Worm (Caenorhabditis elegans) whole organism, L4 larva: ENCODE measurements around the gene ttr-17.

Experiments used
- D1046.2 ChIP-seq: fragments of 200-800 bp; sonication (Bioruptor generic); IDR thresholded peaks from 2 replicates; pipeline ENCODE4 v1.3.6; 2022; ENCODE audit warnings: missing genetic modification characterization, missing compliant biosample characterization
- F49E8.2 ChIP-seq: sonication (generic microtip); optimal IDR thresholded peaks from 2 replicates; lab custom pipeline; 2016; ENCODE audit warnings: missing compliant biosample characterization, mild to moderate bottlenecking, missing genetic modification characterization, borderline replicate concordance
- ZK337.2 ChIP-seq: fragments of 200-800 bp; sonication (Bioruptor generic); IDR thresholded peaks from 2 replicates; pipeline ENCODE4 v1.3.6; 2022; ENCODE audit warnings: missing genetic modification reagents, missing genetic modification characterization, missing compliant biosample characterization
- ZK546.5 ChIP-seq, 2 experiments: sonication (generic microtip); optimal IDR thresholded peaks; 2 replicates each; lab custom pipeline; 2017; ENCODE audit warnings: missing biosample characterization in 2 of 2, missing genetic modification characterization in 2 of 2
- aha-1 ChIP-seq: fragments of 150-350 bp; peaks from one replicate; lab custom pipeline; 2014; ENCODE audit warnings: missing biosample characterization, missing genetic modification characterization
- aly-2 ChIP-seq: sonication (generic microtip); optimal IDR thresholded peaks from 2 replicates; lab custom pipeline; 2018; ENCODE audit warnings: missing biosample characterization, missing genetic modification characterization
- arid-1 ChIP-seq: fragments of 200-800 bp; sonication (Bioruptor generic); conservative IDR thresholded peaks from 2 replicates; pipeline ENCODE4 v1.3.6; 2022; ENCODE audit warnings: missing genetic modification reagents, missing genetic modification characterization, missing compliant biosample characterization
- attf-4 ChIP-seq: sonication (generic microtip); optimal IDR thresholded peaks from 3 replicates; lab custom pipeline; 2017; ENCODE audit warnings: missing biosample characterization, missing genetic modification characterization
- ceh-20 ChIP-seq: fragments of 200-800 bp; sonication (Bioruptor generic); IDR thresholded peaks from 2 replicates; pipeline ENCODE4 v1.3.6; 2022; ENCODE audit warnings: missing genetic modification reagents, missing genetic modification characterization, missing compliant biosample characterization
- ceh-62 ChIP-seq: sonication (generic microtip); optimal IDR thresholded peaks from 2 replicates; lab custom pipeline; 2017; ENCODE audit warnings: missing biosample characterization, missing genetic modification characterization
- cey-2 ChIP-seq: sonication (generic microtip); optimal IDR thresholded peaks from 3 replicates; lab custom pipeline; 2017; ENCODE audit warnings: missing genetic modification characterization, mild to moderate bottlenecking, missing compliant biosample characterization, antibody characterized with exemption, borderline replicate concordance; ENCODE audit not compliant: insufficient read depth
- daf-12 ChIP-seq: fragments of 150-350 bp; optimal IDR thresholded peaks from 2 replicates; lab custom pipeline; 2014; ENCODE audit warnings: missing biosample characterization, missing genetic modification reagents, missing genetic modification characterization
- dpl-1 ChIP-seq: fragments of 150-350 bp; optimal IDR thresholded peaks from 2 replicates; lab custom pipeline; 2014; ENCODE audit warnings: missing biosample characterization, missing genetic modification reagents, missing genetic modification characterization
- duxl-1 ChIP-seq: sonication (generic microtip); optimal IDR thresholded peaks from 2 replicates; lab custom pipeline; 2016; ENCODE audit warnings: mild to moderate bottlenecking, missing genetic modification characterization, moderate library complexity, missing compliant biosample characterization; ENCODE audit not compliant: poor library complexity
- dve-1 ChIP-seq: sonication (generic microtip); optimal IDR thresholded peaks from 2 replicates; lab custom pipeline; 2017; ENCODE audit warnings: antibody characterized with exemption, mild to moderate bottlenecking, missing genetic modification characterization, missing compliant biosample characterization; ENCODE audit not compliant: insufficient read depth
- hlh-11 ChIP-seq: fragments of 200-800 bp; sonication (Bioruptor generic); optimal IDR thresholded peaks from 2 replicates; lab custom pipeline; 2018; ENCODE audit warnings: mild to moderate bottlenecking, missing genetic modification characterization, missing compliant biosample characterization
- hlh-30 ChIP-seq: sonication (generic microtip); optimal IDR thresholded peaks from 2 replicates; lab custom pipeline; 2017; ENCODE audit warnings: antibody characterized with exemption, mild to moderate bottlenecking, missing genetic modification characterization, missing compliant biosample characterization; ENCODE audit not compliant: insufficient read depth
- hmg-1.1 ChIP-seq: fragments of 200-800 bp; sonication (Bioruptor generic); IDR thresholded peaks from 2 replicates; pipeline ENCODE4 v1.3.6; 2022; ENCODE audit warnings: missing genetic modification reagents, missing genetic modification characterization, missing compliant biosample characterization
- lim-7 ChIP-seq: fragments of 200-800 bp; sonication (Bioruptor generic); IDR thresholded peaks from 2 replicates; pipeline ENCODE4 v1.3.6; 2022; ENCODE audit warnings: missing genetic modification characterization, missing compliant biosample characterization
- lsy-2 ChIP-seq, 2 experiments: fragments of 150-350 bp in 1 of 2; sonication (generic microtip) in 1 of 2; optimal IDR thresholded peaks; 2 replicates each; lab custom pipeline; 2014 to 2017; ENCODE audit warnings: missing biosample characterization in 2 of 2, missing genetic modification characterization in 2 of 2
- mdl-1 ChIP-seq, 2 experiments: fragments of 150-350 bp in 1 of 2; sonication (generic microtip) in 1 of 2; optimal IDR thresholded peaks; 2 replicates each; lab custom pipeline; 2014 to 2017; ENCODE audit warnings: missing biosample characterization in 2 of 2, missing genetic modification characterization in 2 of 2
- mdt-29 ChIP-seq: fragments of 200-800 bp; sonication (Bioruptor generic); IDR thresholded peaks from 2 replicates; pipeline ENCODE4 v1.3.6; 2022; ENCODE audit warnings: missing genetic modification reagents, missing genetic modification characterization, missing compliant biosample characterization
- mes-2 ChIP-seq: sonication (generic microtip); optimal IDR thresholded peaks from 2 replicates; lab custom pipeline; 2016; ENCODE audit warnings: missing genotype, mild to moderate bottlenecking, missing genetic modification characterization, missing compliant biosample characterization; ENCODE audit not compliant: poor library complexity, severe bottlenecking
- mxl-3 ChIP-seq: fragments of 200-800 bp; sonication (Bioruptor generic); optimal IDR thresholded peaks from 2 replicates; lab custom pipeline; 2018; ENCODE audit warnings: mild to moderate bottlenecking, missing genetic modification characterization, missing compliant biosample characterization
- nhr-11 ChIP-seq: fragments of 150-350 bp; optimal IDR thresholded peaks from 2 replicates; lab custom pipeline; 2014; ENCODE audit warnings: missing biosample characterization, missing genetic modification characterization
- nhr-237 ChIP-seq: sonication (generic microtip); optimal IDR thresholded peaks from 2 replicates; lab custom pipeline; 2017; ENCODE audit warnings: missing biosample characterization, missing genetic modification characterization
- nhr-25 ChIP-seq: sonication (generic microtip); optimal IDR thresholded peaks from 2 replicates; lab custom pipeline; 2017; ENCODE audit warnings: missing genetic modification characterization, mild to moderate bottlenecking, missing compliant biosample characterization, antibody characterized with exemption, moderate library complexity, borderline replicate concordance; ENCODE audit not compliant: insufficient read depth
- nhr-28 ChIP-seq: fragments of 150-350 bp; optimal IDR thresholded peaks from 2 replicates; lab custom pipeline; 2014; ENCODE audit warnings: missing biosample characterization, missing genetic modification characterization
- nhr-42 ChIP-seq: fragments of 200-800 bp; sonication (Bioruptor generic); IDR thresholded peaks from 2 replicates; pipeline ENCODE4 v1.3.6; 2022; ENCODE audit warnings: missing genetic modification characterization, missing compliant biosample characterization
- nhr-77 ChIP-seq: fragments of 150-350 bp; optimal IDR thresholded peaks from 2 replicates; lab custom pipeline; 2014; ENCODE audit warnings: missing biosample characterization, missing genetic modification characterization
- snpc-1.2 ChIP-seq: fragments of 200-800 bp; sonication (Bioruptor generic); IDR thresholded peaks from 2 replicates; pipeline ENCODE4 v1.3.6; 2022; ENCODE audit warnings: missing genetic modification reagents, missing genetic modification characterization, missing compliant biosample characterization
- snpc-4 ChIP-seq: fragments of 150-350 bp; optimal IDR thresholded peaks from 2 replicates; lab custom pipeline; 2014; ENCODE audit warnings: missing biosample characterization, missing genetic modification characterization
- tag-97 ChIP-seq: fragments of 200-800 bp; sonication (Bioruptor generic); IDR thresholded peaks from 2 replicates; pipeline ENCODE4 v1.3.6; 2022; ENCODE audit warnings: missing genetic modification characterization, missing compliant biosample characterization
- tra-1 ChIP-seq: fragments of 200-800 bp; sonication (Bioruptor generic); IDR thresholded peaks from 2 replicates; pipeline ENCODE4 v1.3.6; 2022; ENCODE audit warnings: missing genetic modification reagents, missing genetic modification characterization, missing compliant biosample characterization
- unc-62 ChIP-seq, 3 experiments: fragments of 150-350 bp in 1 of 3; sonication (generic microtip); optimal IDR thresholded peaks in 2 of 3; peaks in 1 of 3; 1 replicate in 1 of 3; 2 replicates in 2 of 3; lab custom pipeline; 2014 to 2017; ENCODE audit warnings: missing biosample characterization in 3 of 3, missing genetic modification characterization in 3 of 3, missing genetic modification reagents in 3 of 3, missing genotype in 1 of 3
- zfp-2 ChIP-seq: sonication (generic microtip); optimal IDR thresholded peaks from 2 replicates; lab custom pipeline; 2016; ENCODE audit warnings: mild to moderate bottlenecking, missing genetic modification characterization, missing compliant biosample characterization
- zip-11 ChIP-seq: fragments of 200-800 bp; sonication (Bioruptor generic); IDR thresholded peaks from 2 replicates; pipeline ENCODE4 v1.3.6; 2022; ENCODE audit warnings: missing genetic modification characterization, missing compliant biosample characterization

ttr-17 gene

DNA sequence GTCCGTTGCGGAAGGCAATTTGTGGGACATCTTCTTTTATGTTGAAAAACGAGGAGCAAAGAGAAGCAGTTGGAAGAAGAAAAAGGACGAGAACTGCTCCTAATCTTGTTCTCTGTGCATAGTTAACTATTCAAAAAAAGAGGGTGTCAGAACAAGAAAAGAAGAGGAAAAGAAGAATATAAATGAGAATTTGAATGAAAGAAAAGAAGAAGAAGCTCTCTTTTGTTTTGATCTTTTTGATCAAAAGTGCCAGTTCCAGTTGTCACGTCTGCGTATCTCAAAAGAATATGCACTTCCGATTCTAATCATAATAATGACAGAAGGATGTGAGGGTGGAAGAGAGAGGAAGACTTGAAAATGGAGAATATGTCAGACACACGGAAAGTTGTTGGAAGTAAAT is 28.1 kb upstream of the ttr-17 start, which contains the start of gene M7.8 (continued):
- TF ChIP-seq dpl-1 (GFP tag; lab: Kevin White, UChicago) (no peak), dve-1 (tag; lab: Kevin White, UChicago) (no peak), unc-62 (GFP tag; optimal IDR thresholded peaks at IDR 0.05 in 1 of 2; lab: Kevin White, UChicago) (peak in 1 of 2 experiments; percentile 93), unc-62 (tag; optimal IDR thresholded peaks at IDR 0.05; lab: Kevin White, UChicago) (no peak), F49E8.2 (tag; lab: Kevin White, UChicago) (no peak), aha-1 (peak; percentile 42), snpc-4 (tag; lab: Kevin White, UChicago) (no peak), nhr-11 (tag; lab: Kevin White, UChicago) (no peak), hmg-1.1 (GFP tag; lab: Robert Waterston, UW) (no peak), lim-7 (GFP tag; lab: Robert Waterston, UW) (no peak), ceh-62 (tag; lab: Kevin White, UChicago) (no peak), snpc-1.2 (GFP tag; lab: Robert Waterston, UW) (no peak), nhr-42 (GFP tag; lab: Robert Waterston, UW) (no peak)

ce11 chrIV:11094052-11094451 is 27.2 kb upstream of the ttr-17 start:
- TF ChIP-seq zfp-2 (tag; lab: Kevin White, UChicago): no peak
- TF ChIP-seq zip-11: no peak
- peak; percentile 93 for TF ChIP-seq aha-1
- TF ChIP-seq ZK337.2: no peak
- no peak for TF ChIP-seq mes-2 (tag; lab: Kevin White, UChicago)

DNA sequence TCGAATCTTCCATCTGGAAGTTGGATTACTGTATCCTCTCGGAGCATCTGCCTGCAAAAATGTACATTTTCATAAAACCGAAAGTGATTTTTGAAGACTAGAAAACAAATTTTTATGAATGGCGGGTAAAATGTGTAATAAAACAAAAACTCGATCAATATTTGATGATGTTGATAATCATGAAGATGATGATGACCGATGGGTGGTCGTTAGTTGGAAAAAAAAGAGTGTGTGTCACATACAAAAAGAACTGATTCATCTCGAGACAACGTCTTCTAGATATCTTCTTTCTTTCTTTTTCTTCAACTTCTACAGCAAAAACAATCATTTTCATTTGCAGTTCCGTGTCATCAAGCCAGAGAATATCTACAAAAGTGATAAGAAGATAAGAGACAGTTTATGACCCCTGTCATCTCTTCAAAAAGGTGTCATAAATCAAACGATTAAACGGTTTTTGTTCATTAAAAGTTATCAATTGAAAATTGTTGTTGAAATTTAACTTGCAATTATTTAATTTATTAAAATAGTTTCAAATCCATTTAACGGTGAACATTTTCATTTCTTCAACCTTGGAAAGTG is 25.8 kb upstream of the ttr-17 start, which contains the start of gene bcc-1:
Gene bcc-1, minus strand, starts transcription at position 51 of the 579 bp plus-strand sequence.
- TF ChIP-seq lsy-2 (tag; optimal IDR thresholded peaks at IDR 0.05; lab: Kevin White, UChicago) (peak in 1 of 2 experiments; percentile 41), aha-1 (peak; percentile 65), nhr-25 (peak; percentile 10), hlh-11 (peak; percentile 55), cey-2 (tag; lab: Kevin White, UChicago) (peak; percentile 42), mxl-3 (peak; percentile 27), daf-12 (tag; lab: Kevin White, UChicago) (no peak), dve-1 (tag; lab: Kevin White, UChicago) (peak; percentile 44), tra-1 (GFP tag; lab: Robert Waterston, UW) (0 out of 2 replicates have a peak, but pooled peaks have one; percentile 38), arid-1 (GFP tag; lab: Robert Waterston, UW) (no peak), nhr-28 (tag; lab: Kevin White, UChicago) (peak; percentile 62), duxl-1 (tag; lab: Kevin White, UChicago) (no peak), unc-62 (GFP tag; optimal IDR thresholded peaks at IDR 0.05 in 1 of 2; lab: Kevin White, UChicago) (peak in 1 of 2 experiments; percentile 98), unc-62 (tag; optimal IDR thresholded peaks at IDR 0.05; lab: Kevin White, UChicago) (no peak), nhr-77 (tag; lab: Kevin White, UChicago) (peak; percentile 23), mdl-1 (tag; optimal IDR thresholded peaks at IDR 0.05; lab: Kevin White, UChicago) (peak in 1 of 2 experiments; percentile 53), D1046.2 (GFP tag; lab: Robert Waterston, UW) (no peak), ceh-20 (peak; percentile 78; the same call in 1 of the 2 replicates), hlh-30 (tag; lab: Kevin White, UChicago) (peak; percentile 43)

DNA sequence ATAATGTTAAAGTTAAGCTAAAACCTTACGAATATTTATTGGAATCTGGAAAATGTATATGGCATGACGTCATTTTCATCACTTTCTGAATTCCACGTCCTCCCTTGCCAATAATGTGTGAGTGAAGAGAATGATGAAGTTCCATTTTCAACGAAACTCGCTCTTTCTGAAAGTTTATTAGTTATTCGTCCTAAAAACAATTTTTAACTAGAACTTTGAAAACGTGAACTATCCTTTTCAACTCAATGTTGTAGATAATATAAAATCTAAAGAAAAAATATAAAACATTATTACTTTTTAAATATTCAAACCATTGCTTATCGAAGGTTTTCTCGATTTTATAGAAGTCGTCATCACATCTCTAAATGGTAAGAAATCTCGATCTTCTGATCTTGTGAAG is 22.7 kb upstream of the ttr-17 start, which contains the start of gene M7.7:
Gene M7.7, plus strand, starts transcription at position 301 of the 400 bp plus-strand sequence.
- no peak for TF ChIP-seq nhr-237 (tag; lab: Kevin White, UChicago)
- TF ChIP-seq aly-2 (tag; lab: Kevin White, UChicago): no peak
- TF ChIP-seq mdt-29 (GFP tag; lab: Robert Waterston, UW): no peak
- TF ChIP-seq ZK546.5 (tag; optimal IDR thresholded peaks at IDR 0.05; lab: Kevin White, UChicago): no peak
- no peak for TF ChIP-seq tag-97
- no peak for TF ChIP-seq D1046.2 (GFP tag; lab: Robert Waterston, UW)
- TF ChIP-seq mxl-3: no peak
- TF ChIP-seq mes-2 (tag; lab: Kevin White, UChicago): no peak
- TF ChIP-seq dpl-1 (GFP tag; lab: Kevin White, UChicago): no peak
- TF ChIP-seq attf-4 (tag; lab: Kevin White, UChicago): no peak
